Worm (Caenorhabditis elegans): ENCODE measurements around the gene Y64G10A.1.

The Y64G10A.1 gene

ce11 chrIV:14238976-14239375 lies at the start of gene Y64G10A.1:
Gene Y64G10A.1, minus strand, starts transcription at chrIV:14239076.
- no peak for TF ChIP-seq ZK546.5 (tag; optimal IDR thresholded peaks at IDR 0.05)
- TF ChIP-seq ama-1 (optimal IDR thresholded peaks at IDR 0.05), result no peak
- TF ChIP-seq skn-1 (tag; optimal IDR thresholded peaks at IDR 0.05), result no peak
- TF ChIP-seq sea-2 (GFP tag; optimal IDR thresholded peaks at IDR 0.05), result no peak
- TF ChIP-seq unc-39 (tag; optimal IDR thresholded peaks at IDR 0.05), result no peak
- TF ChIP-seq jun-1 (tag; optimal IDR thresholded peaks at IDR 0.05), result no peak
- no peak for TF ChIP-seq ceh-82 (tag; optimal IDR thresholded peaks at IDR 0.05)
- no peak for TF ChIP-seq zag-1 (tag; optimal IDR thresholded peaks at IDR 0.05)
- TF ChIP-seq pqm-1 (tag; optimal IDR thresholded peaks at IDR 0.05), result no peak
- TF ChIP-seq egl-5 (tag; optimal IDR thresholded peaks at IDR 0.05), result no peak
- TF ChIP-seq egl-27 (tag; optimal IDR thresholded peaks at IDR 0.05), result no peak

ce11 chrIV:14284920-14285319 lies 46.0 kb upstream of the Y64G10A.1 start:
- TF ChIP-seq egl-5 (tag; optimal IDR thresholded peaks at IDR 0.05), result no peak

- TF ChIP-seq nhr-11 (tag; optimal IDR thresholded peaks at IDR 0.05) (no peak), ama-1 (optimal IDR thresholded peaks at IDR 0.05) (no peak), daf-12 (tag; optimal IDR thresholded peaks at IDR 0.05) (no peak), nfya-1 (tag; optimal IDR thresholded peaks at IDR 0.05; ENCODE audit: insufficient read depth) (peak; percentile 80), ZK546.5 (tag; optimal IDR thresholded peaks at IDR 0.05) (no peak), unc-62 (GFP tag; optimal IDR thresholded peaks at IDR 0.05) (no peak), hmg-11 (tag; optimal IDR thresholded peaks at IDR 0.05) (no peak), nhr-23 (tag; optimal IDR thresholded peaks at IDR 0.05) (no peak)
Measured at ce11 chrIV:14276773-14277388, 38.0 kb upstream of the Y64G10A.1 start.

ce11 chrIV:14276160-14276559 lies 37.3 kb upstream of the Y64G10A.1 start, which contains the start of gene ilcr-1:
Gene ilcr-1, plus strand, starts transcription at chrIV:14276460.
- no peak for TF ChIP-seq nhr-67 (tag; optimal IDR thresholded peaks at IDR 0.05)
- no peak for TF ChIP-seq nhr-28 (tag; optimal IDR thresholded peaks at IDR 0.05)
- TF ChIP-seq daf-12 (tag; optimal IDR thresholded peaks at IDR 0.05), result no peak
- no peak for TF ChIP-seq elt-1 (tag; optimal IDR thresholded peaks at IDR 0.05)
- no peak for TF ChIP-seq elt-2 (tag; optimal IDR thresholded peaks at IDR 0.05)

ce11 chrIV:14274834-14275233 lies 36.0 kb upstream of the Y64G10A.1 start:
- peak; percentile 27 for TF ChIP-seq nhr-11 (tag; optimal IDR thresholded peaks at IDR 0.05)
- no peak for TF ChIP-seq lin-15B (tag; optimal IDR thresholded peaks at IDR 0.05)
- TF ChIP-seq nhr-76 (tag; optimal IDR thresholded peaks at IDR 0.05), result no peak
- TF ChIP-seq nhr-25 (tag; optimal IDR thresholded peaks at IDR 0.05), result no peak

ce11 chrIV:14272561-14272960 lies 33.7 kb upstream of the Y64G10A.1 start:
- no peak for TF ChIP-seq ZK546.5 (tag; optimal IDR thresholded peaks at IDR 0.05)
- no peak for TF ChIP-seq nhr-23 (tag; optimal IDR thresholded peaks at IDR 0.05)
- TF ChIP-seq hmg-11 (tag; optimal IDR thresholded peaks at IDR 0.05), result peak; percentile 58
- peak; percentile 9 for TF ChIP-seq fkh-10 (GFP tag; optimal IDR thresholded peaks at IDR 0.05)
- peak; percentile 27 for TF ChIP-seq mdl-1 (tag; optimal IDR thresholded peaks at IDR 0.05)
- TF ChIP-seq skn-1 (tag; optimal IDR thresholded peaks at IDR 0.05), result peak; percentile 44
- TF ChIP-seq lin-39 (tag; optimal IDR thresholded peaks at IDR 0.05), result peak; percentile 77
- no peak for TF ChIP-seq ama-1 (optimal IDR thresholded peaks at IDR 0.05)
- TF ChIP-seq nfya-1 (tag; optimal IDR thresholded peaks at IDR 0.05; ENCODE audit: insufficient read depth), result peak; percentile 57

ce11 chrIV:14269932-14270331 lies 31.1 kb upstream of the Y64G10A.1 start:
- no peak for TF ChIP-seq nhr-23 (tag; optimal IDR thresholded peaks at IDR 0.05)
- no peak for TF ChIP-seq nhr-237 (tag; optimal IDR thresholded peaks at IDR 0.05)
- no peak for TF ChIP-seq ceh-16 (tag; optimal IDR thresholded peaks at IDR 0.05)
- TF ChIP-seq nhr-12 (tag; optimal IDR thresholded peaks at IDR 0.05), result no peak
- no peak for TF ChIP-seq jun-1 (tag; optimal IDR thresholded peaks at IDR 0.05)
- TF ChIP-seq daf-12 (tag; optimal IDR thresholded peaks at IDR 0.05), result no peak
- TF ChIP-seq nfya-1 (tag; optimal IDR thresholded peaks at IDR 0.05; ENCODE audit: insufficient read depth), result no peak
